Fruit fly (Drosophila melanogaster): ENCODE data around the gene Nedd4.

Gene Nedd4

dm6 chr3L:17529511-17530194 lies at the start of gene Nedd4, which contains the start of gene Edc3:
Gene Nedd4, plus strand, starts transcription at chr3L:17530081.
Gene Edc3, minus strand, starts transcription at chr3L:17529861.
- TF ChIP-seq noc (tag; optimal IDR thresholded peaks at IDR 0.05): peak; percentile 11

- TF ChIP-seq noc (tag; optimal IDR thresholded peaks at IDR 0.05): no peak
Measured at dm6 chr3L:17485280-17485792, 44.5 kb upstream of the Nedd4 start.

- TF ChIP-seq noc (tag; optimal IDR thresholded peaks at IDR 0.05): no peak
Measured at dm6 chr3L:17486130-17486529, 43.8 kb upstream of the Nedd4 start, which contains the start of gene CG6333. Gene CG6333, minus strand, starts transcription at chr3L:17486230.

dm6 chr3L:17486794-17487726 lies 42.8 kb upstream of the Nedd4 start, which contains the start of gene Oatp74D:
Gene Oatp74D, plus strand, starts transcription at chr3L:17487118.
- peak; percentile 39 for TF ChIP-seq noc (tag; optimal IDR thresholded peaks at IDR 0.05)

dm6 chr3L:17488622-17489391 lies 41.1 kb upstream of the Nedd4 start:
- TF ChIP-seq noc (tag; optimal IDR thresholded peaks at IDR 0.05): no peak

DNA sequence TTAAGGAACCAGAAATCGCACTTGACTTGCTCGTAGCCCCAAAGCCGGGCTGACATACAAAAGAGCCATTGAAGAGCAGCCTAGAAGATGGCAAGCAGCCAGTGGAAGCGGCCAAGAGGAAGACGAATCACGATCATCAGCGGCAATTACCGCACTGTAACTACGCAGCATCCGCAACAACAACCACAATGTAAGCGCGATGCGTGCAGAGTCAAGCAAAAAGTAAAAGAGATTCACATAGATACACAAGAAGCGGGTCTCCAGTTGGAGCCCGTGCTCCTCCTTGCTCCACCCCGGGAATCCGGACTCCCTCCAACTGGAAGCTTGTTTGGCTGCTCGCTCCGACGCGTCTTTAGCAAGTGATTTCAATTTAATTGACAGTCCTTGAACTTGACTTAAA lies 38.2 kb upstream of the Nedd4 start:
- no peak for TF ChIP-seq noc (tag; optimal IDR thresholded peaks at IDR 0.05)

- no peak for TF ChIP-seq noc (tag; optimal IDR thresholded peaks at IDR 0.05)
Measured at dm6 chr3L:17493256-17493655, 36.6 kb upstream of the Nedd4 start.

dm6 chr3L:17493807-17494404 lies 36.0 kb upstream of the Nedd4 start:
- TF ChIP-seq noc (tag; optimal IDR thresholded peaks at IDR 0.05): no peak

DNA sequence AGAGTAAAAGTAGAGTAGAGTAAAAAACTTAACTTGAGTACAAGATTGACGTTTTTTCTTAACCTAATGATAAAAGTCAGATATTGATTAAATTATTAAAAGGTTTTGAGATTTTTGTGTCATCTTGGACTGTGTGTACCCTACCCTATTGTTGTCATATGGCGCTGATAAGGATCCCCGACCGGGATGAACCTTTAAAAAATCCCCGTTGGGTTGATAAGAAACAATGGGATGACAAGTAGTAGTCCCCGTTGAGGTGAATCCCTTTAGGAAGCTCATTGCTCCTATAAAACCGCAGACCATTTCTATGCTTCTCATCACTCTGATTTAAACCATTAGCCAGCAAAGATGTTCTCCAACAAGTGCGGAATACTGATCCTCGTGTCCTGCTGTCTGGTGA lies 35.3 kb upstream of the Nedd4 start, which contains the start of gene edin:
Gene edin, plus strand, starts transcription at position 340 of the 400 bp plus-strand sequence.
- TF ChIP-seq noc (tag; optimal IDR thresholded peaks at IDR 0.05): no peak

- TF ChIP-seq noc (tag; optimal IDR thresholded peaks at IDR 0.05): no peak
Measured at dm6 chr3L:17495266-17495961, 34.5 kb upstream of the Nedd4 start.

DNA sequence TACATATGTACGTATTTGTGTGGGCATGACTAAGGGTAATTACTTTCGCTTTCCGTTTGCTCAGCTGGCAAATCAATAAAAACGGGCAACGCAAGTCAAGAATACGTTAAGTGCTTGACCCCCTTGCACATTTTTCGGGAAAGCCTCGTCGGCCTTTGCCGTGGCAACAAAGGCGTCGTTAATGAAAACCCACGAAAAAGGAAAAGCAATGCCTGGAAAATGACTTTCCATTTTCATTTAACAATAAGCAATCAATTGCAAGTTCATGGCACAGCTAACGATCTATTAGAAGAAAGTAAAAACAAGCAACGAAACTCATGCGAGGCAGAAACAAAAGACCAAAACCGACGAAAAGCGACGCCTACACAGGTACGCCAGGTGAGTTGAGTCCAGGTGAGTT lies 33.9 kb upstream of the Nedd4 start:
- no peak for TF ChIP-seq noc (tag; optimal IDR thresholded peaks at IDR 0.05)

DNA sequence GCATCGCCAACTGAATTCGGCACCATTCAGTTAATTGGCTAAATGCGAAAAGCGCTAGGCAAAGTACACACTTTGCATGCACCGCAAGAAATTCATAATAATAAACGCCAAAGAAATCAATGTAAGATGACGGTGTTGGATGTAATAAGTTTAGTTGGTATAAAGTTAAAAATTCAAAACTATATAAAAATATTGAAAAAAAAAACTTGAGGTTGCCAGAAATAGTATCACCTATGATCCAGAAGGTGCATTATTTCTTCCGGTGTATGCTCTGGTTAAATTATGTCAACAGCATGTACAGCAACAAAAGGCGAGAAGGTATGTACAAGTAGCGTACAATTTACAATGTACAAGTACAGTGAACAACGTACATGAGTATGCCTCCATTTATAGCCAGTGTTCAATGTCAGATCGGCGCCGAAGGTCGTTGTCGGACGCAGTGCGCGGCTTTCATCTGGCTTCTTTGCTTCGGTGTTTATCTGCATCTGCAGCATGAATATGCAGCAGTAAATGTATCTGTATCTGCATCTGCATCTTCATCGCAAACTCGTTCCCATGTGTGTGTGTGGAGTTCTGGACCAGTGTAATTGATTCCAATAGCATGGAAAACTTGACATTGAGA lies 32.9 kb upstream of the Nedd4 start:
- no peak for TF ChIP-seq noc (tag; optimal IDR thresholded peaks at IDR 0.05)

- no peak for TF ChIP-seq noc (tag; optimal IDR thresholded peaks at IDR 0.05)
Measured at dm6 chr3L:17497969-17498368, 31.9 kb upstream of the Nedd4 start.

Measured in whole organism, larva.